Worm (Caenorhabditis elegans) whole organism, young adult: ENCODE data around the gene C49F8.3.

Source experiments
- B0019.2 ChIP-seq: fragments of 200-800 bp; sonication (Bioruptor generic); conservative IDR thresholded peaks from 2 replicates; pipeline ENCODE4 v1.3.6; 2022; ENCODE audit warnings: missing genetic modification reagents, missing genetic modification characterization, missing compliant biosample characterization
- C06A6.2 ChIP-seq: fragments of 200-800 bp; sonication (Bioruptor generic); conservative IDR thresholded peaks from 2 replicates; pipeline ENCODE4 v1.3.6; 2022; ENCODE audit warnings: missing genetic modification characterization, missing compliant biosample characterization
- F37B4.10 ChIP-seq: fragments of 200-800 bp; sonication (Bioruptor generic); IDR thresholded peaks from 2 replicates; pipeline ENCODE4 v1.3.6; 2022; ENCODE audit warnings: missing genetic modification characterization, missing compliant biosample characterization
- F39B2.1 ChIP-seq: fragments of 200-800 bp; sonication (Bioruptor generic); IDR thresholded peaks from 2 replicates; pipeline ENCODE4 v1.3.6; 2022; ENCODE audit warnings: missing genetic modification reagents, missing genetic modification characterization, missing compliant biosample characterization
- F55B11.4 ChIP-seq: sonication (generic microtip); optimal IDR thresholded peaks from 2 replicates; lab custom pipeline; 2016; ENCODE audit warnings: missing compliant biosample characterization, missing genetic modification characterization, borderline replicate concordance; ENCODE audit not compliant: insufficient read depth
- K11D2.4 ChIP-seq: fragments of 200-800 bp; sonication (Bioruptor generic); IDR thresholded peaks from 2 replicates; pipeline ENCODE4 v1.3.6; 2022; ENCODE audit warnings: missing genetic modification reagents, missing genetic modification characterization, missing compliant biosample characterization
- Y53G8AR.9 ChIP-seq: fragments of 200-800 bp; sonication (Bioruptor generic); conservative IDR thresholded peaks from 2 replicates; pipeline ENCODE4 v1.3.6; 2022; ENCODE audit warnings: missing genetic modification reagents, missing genetic modification characterization, missing compliant biosample characterization
- ama-1 ChIP-seq, 3 experiments: fragments of 150-350 bp in 1 of 3; sonication (generic microtip) in 2 of 3; optimal IDR thresholded peaks; 2 replicates each; lab custom pipeline; 2014 to 2018; ENCODE audit warnings: missing biosample characterization in 2 of 3, missing genetic modification characterization in 2 of 3, missing genetic modification reagents in 2 of 3
- atf-7 ChIP-seq: sonication (generic microtip); optimal IDR thresholded peaks from 2 replicates; lab custom pipeline; 2017; ENCODE audit warnings: mild to moderate bottlenecking, missing genetic modification characterization, missing compliant biosample characterization
- attf-6 ChIP-seq: fragments of 200-800 bp; sonication (Bioruptor generic); IDR thresholded peaks from 2 replicates; pipeline ENCODE4 v1.3.6; 2022; ENCODE audit warnings: missing genetic modification reagents, missing genetic modification characterization, missing compliant biosample characterization
- ccch-3 ChIP-seq: fragments of 200-800 bp; sonication (Bioruptor generic); optimal IDR thresholded peaks from 2 replicates; lab custom pipeline; 2018; ENCODE audit warnings: mild to moderate bottlenecking, missing genetic modification characterization, missing compliant biosample characterization
- ceh-40 ChIP-seq: fragments of 200-800 bp; sonication (Bioruptor generic); IDR thresholded peaks from 2 replicates; pipeline ENCODE4 v1.3.6; 2022; ENCODE audit warnings: missing genetic modification characterization, missing compliant biosample characterization
- dpff-1 ChIP-seq: sonication (generic microtip); optimal IDR thresholded peaks from 2 replicates; lab custom pipeline; 2017; ENCODE audit warnings: mild to moderate bottlenecking, missing genetic modification characterization, missing compliant biosample characterization
- efl-1 ChIP-seq: fragments of 150-350 bp; optimal IDR thresholded peaks from 2 replicates; lab custom pipeline; 2014; ENCODE audit warnings: missing biosample characterization, missing genetic modification reagents, missing genetic modification characterization
- egl-18 ChIP-seq: fragments of 200-800 bp; sonication (Bioruptor generic); IDR thresholded peaks from 2 replicates; pipeline ENCODE4 v1.3.6; 2022; ENCODE audit warnings: missing genetic modification reagents, missing genetic modification characterization, missing compliant biosample characterization
- egrh-3 ChIP-seq: fragments of 200-800 bp; sonication (Bioruptor generic); IDR thresholded peaks from 2 replicates; pipeline ENCODE4 v1.3.6; 2022; ENCODE audit warnings: missing genetic modification reagents, missing genetic modification characterization, missing compliant biosample characterization
- him-1 ChIP-seq: sonication (generic microtip); optimal IDR thresholded peaks from 2 replicates; lab custom pipeline; 2016; ENCODE audit warnings: missing genotype, missing genetic modification reagents, missing genetic modification characterization, missing compliant biosample characterization
- hlh-26 ChIP-seq: fragments of 200-800 bp; sonication (Bioruptor generic); conservative IDR thresholded peaks from 2 replicates; pipeline ENCODE4 v1.3.6; 2022; ENCODE audit warnings: missing genetic modification reagents, missing genetic modification characterization, missing compliant biosample characterization
- hmg-20 ChIP-seq: fragments of 200-800 bp; sonication (Bioruptor generic); IDR thresholded peaks from 2 replicates; pipeline ENCODE4 v1.3.6; 2022; ENCODE audit warnings: missing genetic modification reagents, missing genetic modification characterization, missing compliant biosample characterization
- let-607 ChIP-seq, 2 experiments: fragments of 200-800 bp in 1 of 2; sonication (Bioruptor generic) in 1 of 2; sonication (generic microtip) in 1 of 2; optimal IDR thresholded peaks; 2 replicates each; lab custom pipeline; 2016 to 2018; ENCODE audit warnings: mild to moderate bottlenecking in 2 of 2, missing compliant biosample characterization in 2 of 2, missing genetic modification characterization in 2 of 2, moderate library complexity in 2 of 2, missing genotype in 1 of 2
- lin-35 ChIP-seq, 3 experiments: fragments of 150-350 bp in 2 of 3; sonication (generic microtip) in 1 of 3; optimal IDR thresholded peaks; 2 replicates each; lab custom pipeline; 2014 to 2018; ENCODE audit warnings: missing biosample characterization in 3 of 3, missing genetic modification characterization in 3 of 3, missing genetic modification reagents in 3 of 3
- madf-8 ChIP-seq: fragments of 200-800 bp; sonication (Bioruptor generic); conservative IDR thresholded peaks from 2 replicates; pipeline ENCODE4 v1.3.6; 2022; ENCODE audit warnings: missing genetic modification reagents, missing genetic modification characterization, missing compliant biosample characterization
- pbrm-1 ChIP-seq: fragments of 200-800 bp; sonication (Bioruptor generic); IDR thresholded peaks from 2 replicates; pipeline ENCODE4 v1.3.6; 2022; ENCODE audit warnings: missing genetic modification reagents, missing genetic modification characterization, missing compliant biosample characterization
- sea-2 ChIP-seq: fragments of 200-800 bp; sonication (Bioruptor generic); IDR thresholded peaks from 2 replicates; pipeline ENCODE4 v1.3.6; 2022; ENCODE audit warnings: missing genetic modification characterization, missing compliant biosample characterization
- snpc-1.1 ChIP-seq: sonication (generic microtip); optimal IDR thresholded peaks from 2 replicates; lab custom pipeline; 2017; ENCODE audit warnings: missing genetic modification characterization, mild to moderate bottlenecking, missing compliant biosample characterization, antibody characterized with exemption, moderate library complexity, missing genotype, missing genetic modification reagents; ENCODE audit not compliant: insufficient read depth
- snpc-3.4 ChIP-seq: sonication (generic microtip); optimal IDR thresholded peaks from 2 replicates; lab custom pipeline; 2017; ENCODE audit warnings: missing genetic modification characterization, mild to moderate bottlenecking, missing compliant biosample characterization, antibody characterized with exemption, moderate library complexity, missing genotype, missing genetic modification reagents
- snpc-4 ChIP-seq, 5 experiments: fragments of 150-350 bp in 1 of 5; sonication (generic microtip) in 4 of 5; optimal IDR thresholded peaks; 2 replicates each; lab custom pipeline; 2014 to 2018; ENCODE audit warnings: missing genetic modification characterization in 5 of 5, missing biosample characterization in 3 of 5, antibody characterized with exemption in 2 of 5, mild to moderate bottlenecking in 2 of 5, missing compliant biosample characterization in 2 of 5, missing genotype in 2 of 5, moderate library complexity in 2 of 5, missing genetic modification reagents in 1 of 5
- sptf-2 ChIP-seq: fragments of 200-800 bp; sonication (Bioruptor generic); optimal IDR thresholded peaks from 2 replicates; lab custom pipeline; 2018; ENCODE audit warnings: mild to moderate bottlenecking, missing genetic modification characterization, missing compliant biosample characterization
- tlf-1 ChIP-seq: fragments of 200-800 bp; sonication (Bioruptor generic); optimal IDR thresholded peaks from 2 replicates; lab custom pipeline; 2018; ENCODE audit warnings: mild to moderate bottlenecking, missing genetic modification characterization, missing compliant biosample characterization
- xnd-1 ChIP-seq: sonication (generic microtip); optimal IDR thresholded peaks from 2 replicates; lab custom pipeline; 2016; ENCODE audit warnings: missing genotype, missing genetic modification reagents, missing genetic modification characterization, missing compliant biosample characterization
- zfh-2 ChIP-seq: fragments of 200-800 bp; sonication (Bioruptor generic); conservative IDR thresholded peaks from 2 replicates; pipeline ENCODE4 v1.3.6; 2022; ENCODE audit warnings: missing genetic modification reagents, missing genetic modification characterization, missing compliant biosample characterization
- zim-3 ChIP-seq: sonication (generic microtip); optimal IDR thresholded peaks from 2 replicates; lab custom pipeline; 2017; ENCODE audit warnings: mild to moderate bottlenecking, missing genetic modification characterization, moderate library complexity, missing compliant biosample characterization
- ztf-26 ChIP-seq: sonication (generic microtip); optimal IDR thresholded peaks from 2 replicates; lab custom pipeline; 2017; ENCODE audit warnings: missing genetic modification characterization, missing compliant biosample characterization
- ztf-6 ChIP-seq: fragments of 200-800 bp; sonication (Bioruptor generic); IDR thresholded peaks from 2 replicates; pipeline ENCODE4 v1.3.6; 2022; ENCODE audit warnings: missing genetic modification reagents, missing genetic modification characterization, missing compliant biosample characterization

C49F8.3 gene

DNA sequence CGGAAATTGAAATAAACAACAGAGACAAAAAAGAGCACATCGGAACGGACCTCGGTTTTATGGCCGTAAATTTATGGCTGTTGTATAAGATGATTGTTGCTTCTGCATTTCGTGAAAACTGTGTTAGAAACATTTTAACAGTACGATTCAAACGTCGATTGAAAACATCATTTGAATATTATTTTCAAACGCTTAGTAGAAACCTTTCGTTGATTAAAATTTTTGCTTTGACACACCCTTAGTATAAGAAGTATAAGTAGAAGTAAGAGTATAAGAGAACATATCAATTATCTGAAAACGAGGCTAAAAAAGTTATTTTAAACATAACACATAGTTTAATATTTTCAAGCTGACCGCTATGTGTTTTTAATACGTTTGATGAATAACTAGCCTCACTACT, 2.6 kb downstream of the C49F8.3 start:
- TF ChIP-seq sea-2 (GFP tag; lab: Robert Waterston, UW) (no peak), him-1 (no peak), lin-35 (GFP tag; optimal IDR thresholded peaks at IDR 0.05; lab: Kevin White, UChicago) (no peak), madf-8 (GFP tag; lab: Robert Waterston, UW) (no peak), F37B4.10 (GFP tag; lab: Robert Waterston, UW) (no peak), snpc-4 (GFP tag; optimal IDR thresholded peaks at IDR 0.05; lab: Kevin White, UChicago) (no peak), snpc-4 (tag; optimal IDR thresholded peaks at IDR 0.05; lab: Kevin White, UChicago) (no peak), snpc-3.4 (no peak), ama-1 (optimal IDR thresholded peaks at IDR 0.05; lab: Kevin White, UChicago) (no peak), ama-1 (GFP tag; optimal IDR thresholded peaks at IDR 0.05; lab: Kevin White, UChicago) (no peak), egl-18 (GFP tag; lab: Robert Waterston, UW) (no peak), let-607 (tag; optimal IDR thresholded peaks at IDR 0.05; lab: Kevin White, UChicago) (no peak), ztf-6 (no peak), xnd-1 (tag; lab: Kevin White, UChicago) (no peak), atf-7 (no peak), ccch-3 (GFP tag; lab: Kevin White, UChicago) (no peak), tlf-1 (GFP tag; lab: Kevin White, UChicago) (no peak), zim-3 (tag; lab: Kevin White, UChicago) (no peak), F39B2.1 (GFP tag; lab: Robert Waterston, UW) (no peak), F55B11.4 (tag; lab: Kevin White, UChicago) (no peak), ceh-40 (no peak)

DNA sequence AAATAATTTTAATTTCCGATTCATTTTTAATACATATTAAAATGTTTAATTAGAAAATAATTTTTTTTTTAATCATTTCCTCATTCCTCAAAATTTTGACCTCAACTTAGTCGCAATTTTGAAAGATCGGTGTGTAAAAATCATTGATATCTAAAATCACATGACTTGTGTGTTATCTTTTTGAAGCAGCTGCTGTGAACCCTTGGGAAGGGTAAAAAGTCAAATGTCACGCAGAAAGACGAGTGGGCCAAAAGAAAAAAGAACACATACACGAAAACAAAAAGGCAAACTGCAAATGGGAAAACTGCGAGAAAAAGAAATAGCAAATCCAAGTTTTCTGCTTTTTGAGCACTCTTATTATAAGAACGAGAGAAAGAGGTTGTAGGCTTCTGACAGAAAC, 4.1 kb downstream of the C49F8.3 start:
- no peak for TF ChIP-seq K11D2.4 (GFP tag; lab: Robert Waterston, UW)
- TF ChIP-seq dpff-1 (tag; lab: Kevin White, UChicago), result no peak
- no peak for TF ChIP-seq pbrm-1
- TF ChIP-seq B0019.2 (GFP tag; lab: Robert Waterston, UW), result no peak
- TF ChIP-seq hmg-20 (GFP tag; lab: Robert Waterston, UW), result no peak
- no peak for TF ChIP-seq sptf-2 (GFP tag; lab: Kevin White, UChicago)

- TF ChIP-seq ceh-40 (no peak), ztf-26 (tag; lab: Kevin White, UChicago) (no peak), efl-1 (GFP tag; lab: Kevin White, UChicago) (no peak), C06A6.2 (GFP tag; lab: Robert Waterston, UW) (no peak), hmg-20 (GFP tag; lab: Robert Waterston, UW) (no peak), snpc-1.1 (tag; lab: Kevin White, UChicago) (no peak), attf-6 (GFP tag; lab: Robert Waterston, UW) (no peak), egrh-3 (GFP tag; lab: Robert Waterston, UW) (no peak), zfh-2 (no peak), hlh-26 (no peak), Y53G8AR.9 (GFP tag; lab: Robert Waterston, UW) (no peak)
These were observed 6.2 kb downstream of the C49F8.3 start for ce11 chrX:13380988-13381742.
